Fruit fly (Drosophila melanogaster) whole organism, embryonic: ENCODE data around the gene Sec10.
A peak's percentile ranks its signal among the peaks of the same experiment; 100 is the strongest.

ENCODE experiments used
- BEAF-32 ChIP-seq: fragments of 200-800 bp; sonication (Bioruptor generic); optimal IDR thresholded peaks from 3 replicates; lab custom pipeline; 2017; ENCODE audit warnings: missing biosample characterization, missing genetic modification characterization, mild to moderate bottlenecking, moderate library complexity, missing genetic modification reagents
- CG10321 ChIP-seq: fragments of 200-800 bp; sonication (Bioruptor generic); IDR thresholded peaks from 2 replicates; pipeline ENCODE4 v1.3.6; 2022; ENCODE audit warnings: missing biosample characterization, missing genetic modification characterization
- CG10979 ChIP-seq: fragments of 200-800 bp; sonication (Bioruptor generic); optimal IDR thresholded peaks from 2 replicates; lab custom pipeline; 2018; ENCODE audit warnings: missing biosample characterization, mild to moderate bottlenecking, missing genetic modification characterization, moderate library complexity
- CG16863 ChIP-seq: fragments of 200-800 bp; sonication (Bioruptor generic); optimal IDR thresholded peaks from 3 replicates; lab custom pipeline; 2016; ENCODE audit warnings: missing biosample characterization, missing genetic modification characterization
- CG17186 ChIP-seq: fragments of 200-800 bp; sonication (Bioruptor generic); optimal IDR thresholded peaks from 3 replicates; lab custom pipeline; 2017; ENCODE audit warnings: missing biosample characterization, missing genetic modification reagents, missing genetic modification characterization
- CG17829 ChIP-seq: fragments of 200-800 bp; optimal IDR thresholded peaks from 2 replicates; lab custom pipeline; 2019; ENCODE audit warnings: missing biosample characterization, mild to moderate bottlenecking, missing genetic modification characterization, moderate library complexity
- CG18619 ChIP-seq: fragments of 200-800 bp; sonication (Bioruptor generic); optimal IDR thresholded peaks from 3 replicates; lab custom pipeline; 2017; ENCODE audit warnings: missing biosample characterization, mild to moderate bottlenecking, missing genetic modification characterization
- CG31365 ChIP-seq: fragments of 200-800 bp; sonication (Bioruptor generic); optimal IDR thresholded peaks from 2 replicates; lab custom pipeline; 2018; ENCODE audit warnings: missing biosample characterization, mild to moderate bottlenecking, missing genetic modification characterization
- CG31441 ChIP-seq: fragments of 200-800 bp; sonication (Bioruptor generic); IDR thresholded peaks from 2 replicates; pipeline ENCODE4 v1.3.6; 2022; ENCODE audit warnings: missing biosample characterization, missing genetic modification characterization
- CG3838 ChIP-seq: fragments of 200-800 bp; sonication (Bioruptor generic); optimal IDR thresholded peaks from 3 replicates; lab custom pipeline; 2016; ENCODE audit warnings: missing biosample characterization, missing genetic modification characterization
- CG4328 ChIP-seq: fragments of 200-800 bp; sonication (Bioruptor generic); optimal IDR thresholded peaks from 3 replicates; lab custom pipeline; 2017; ENCODE audit warnings: missing biosample characterization, missing genetic modification reagents, missing genetic modification characterization
- CG43689 ChIP-seq: fragments of 200-800 bp; sonication (Bioruptor generic); IDR thresholded peaks from 2 replicates; pipeline ENCODE4 v1.3.6; 2022; ENCODE audit warnings: missing biosample characterization, missing genetic modification characterization
- CG4424 ChIP-seq: fragments of 200-800 bp; sonication (Bioruptor generic); optimal IDR thresholded peaks from 3 replicates; lab custom pipeline; 2016; ENCODE audit warnings: missing biosample characterization, missing genetic modification characterization
- CG4707 ChIP-seq: fragments of 200-800 bp; sonication (Bioruptor generic); optimal IDR thresholded peaks from 2 replicates; lab custom pipeline; 2018; ENCODE audit warnings: missing biosample characterization, mild to moderate bottlenecking, missing genetic modification characterization, moderate library complexity
- CG4820 ChIP-seq: fragments of 200-800 bp; sonication (Bioruptor generic); optimal IDR thresholded peaks from 3 replicates; lab custom pipeline; 2016; ENCODE audit warnings: missing biosample characterization, missing genetic modification characterization
- CG6791 ChIP-seq: fragments of 200-800 bp; sonication (Bioruptor generic); IDR thresholded peaks from 3 replicates; pipeline ENCODE4 v1.3.6; 2022; ENCODE audit warnings: missing biosample characterization, missing genetic modification characterization; ENCODE audit not compliant: partially characterized antibody
- CG8388 ChIP-seq: fragments of 200-800 bp; sonication (Bioruptor generic); optimal IDR thresholded peaks from 2 replicates; lab custom pipeline; 2019; ENCODE audit warnings: missing biosample characterization, mild to moderate bottlenecking, missing genetic modification characterization, moderate library complexity
- CG9609 ChIP-seq: fragments of 200-800 bp; sonication (Bioruptor generic); optimal IDR thresholded peaks from 3 replicates; lab custom pipeline; 2016; ENCODE audit warnings: missing biosample characterization, missing genetic modification characterization
- CG9727 ChIP-seq: fragments of 200-800 bp; sonication (Bioruptor generic); optimal IDR thresholded peaks from 3 replicates; lab custom pipeline; 2017; ENCODE audit warnings: missing biosample characterization, mild to moderate bottlenecking, missing genetic modification characterization
- CG9932 ChIP-seq: fragments of 200-800 bp; sonication (Bioruptor generic); IDR thresholded peaks from 2 replicates; pipeline ENCODE4 v1.3.6; 2022; ENCODE audit warnings: missing biosample characterization, missing genetic modification characterization
- CHES-1-like ChIP-seq: fragments of 200-800 bp; sonication (Bioruptor generic); optimal IDR thresholded peaks from 2 replicates; lab custom pipeline; 2016; ENCODE audit warnings: missing biosample characterization, missing genetic modification characterization
- Dek ChIP-seq: fragments of 200-800 bp; sonication (Bioruptor generic); optimal IDR thresholded peaks from 3 replicates; lab custom pipeline; 2019; ENCODE audit warnings: missing biosample characterization, mild to moderate bottlenecking, missing genetic modification characterization, moderate library complexity
- Doc2 ChIP-seq: fragments of 200-800 bp; sonication (Bioruptor generic); IDR thresholded peaks from 2 replicates; pipeline ENCODE4 v1.3.6; 2022; ENCODE audit warnings: missing biosample characterization, missing genetic modification characterization
- Fer1 ChIP-seq: fragments of 200-800 bp; sonication (Bioruptor generic); optimal IDR thresholded peaks from 2 replicates; lab custom pipeline; 2017; ENCODE audit warnings: missing biosample characterization, mild to moderate bottlenecking, missing genetic modification characterization
- H15 ChIP-seq: fragments of 200-800 bp; sonication (Bioruptor generic); IDR thresholded peaks from 3 replicates; pipeline ENCODE4 v1.3.6; 2022; ENCODE audit warnings: missing biosample characterization, missing genetic modification characterization
- HLH3B ChIP-seq: fragments of 200-800 bp; sonication (Bioruptor generic); IDR thresholded peaks from 2 replicates; pipeline ENCODE4 v1.3.6; 2022; ENCODE audit warnings: missing biosample characterization, missing genetic modification characterization
- HLH4C ChIP-seq: fragments of 200-800 bp; sonication (Bioruptor generic); IDR thresholded peaks from 3 replicates; pipeline ENCODE4 v1.3.6; 2022; ENCODE audit warnings: missing biosample characterization, missing genetic modification characterization; ENCODE audit not compliant: partially characterized antibody
- Hmr ChIP-seq: fragments of 200-800 bp; sonication (Bioruptor generic); optimal IDR thresholded peaks from 3 replicates; lab custom pipeline; 2017; ENCODE audit warnings: mild to moderate bottlenecking, missing biosample characterization, missing genetic modification reagents, missing genetic modification characterization
- Med ChIP-seq: fragments of 200-800 bp; sonication (Bioruptor generic); peaks from one replicate; lab custom pipeline; 2016; ENCODE audit warnings: missing biosample characterization, missing genetic modification characterization, mild to moderate bottlenecking, inconsistent platforms, moderate library complexity
- Pdp1 ChIP-seq, 2 experiments: fragments of 200-800 bp; sonication (Bioruptor generic); optimal IDR thresholded peaks; 3 replicates each; lab custom pipeline; 2016; ENCODE audit warnings: missing biosample characterization in 2 of 2, missing genetic modification characterization in 2 of 2, mild to moderate bottlenecking in 1 of 2, moderate library complexity in 1 of 2
- Rx ChIP-seq: fragments of 200-800 bp; sonication (Bioruptor generic); IDR thresholded peaks from 2 replicates; pipeline ENCODE4 v1.3.6; 2022; ENCODE audit warnings: missing biosample characterization, missing genetic modification characterization
- Sox102F ChIP-seq: fragments of 200-800 bp; sonication (Bioruptor generic); optimal IDR thresholded peaks from 2 replicates; lab custom pipeline; 2018; ENCODE audit warnings: missing biosample characterization, mild to moderate bottlenecking, missing genetic modification characterization, moderate library complexity
- Xbp1 ChIP-seq: fragments of 200-800 bp; sonication (Bioruptor generic); optimal IDR thresholded peaks from 3 replicates; lab custom pipeline; 2016; ENCODE audit warnings: missing biosample characterization, mild to moderate bottlenecking, missing genetic modification characterization
- ap ChIP-seq: fragments of 200-800 bp; sonication (Bioruptor generic); IDR thresholded peaks from 2 replicates; pipeline ENCODE4 v1.3.6; 2022; ENCODE audit warnings: missing biosample characterization, missing genetic modification characterization
- ase ChIP-seq: fragments of 200-800 bp; sonication (Bioruptor generic); IDR thresholded peaks from 3 replicates; pipeline ENCODE4 v1.3.6; 2022; ENCODE audit warnings: missing biosample characterization, missing genetic modification characterization
- bcd ChIP-seq: fragments of 200-800 bp; sonication (Bioruptor generic); optimal IDR thresholded peaks from 2 replicates; lab custom pipeline; 2017; ENCODE audit warnings: missing biosample characterization, mild to moderate bottlenecking, missing genetic modification characterization
- cad ChIP-seq: fragments of >200 bp; optimal IDR thresholded peaks from 2 replicates; lab custom pipeline; 2017; ENCODE audit warnings: missing biosample characterization, missing genetic modification characterization
- ci ChIP-seq: fragments of 200-800 bp; sonication (Bioruptor generic); IDR thresholded peaks from 3 replicates; pipeline ENCODE4 v1.3.6; 2022; ENCODE audit warnings: missing biosample characterization, missing genetic modification characterization
- dmrt99B ChIP-seq: fragments of 200-800 bp; sonication (Bioruptor generic); optimal IDR thresholded peaks from 2 replicates; lab custom pipeline; 2018; ENCODE audit warnings: missing biosample characterization, mild to moderate bottlenecking, missing genetic modification characterization, moderate library complexity
- dysf ChIP-seq: fragments of 200-800 bp; sonication (Bioruptor generic); IDR thresholded peaks from 3 replicates; pipeline ENCODE4 v1.3.6; 2022; ENCODE audit warnings: missing biosample characterization, missing genetic modification characterization
- esg ChIP-seq: fragments of 200-800 bp; sonication (Bioruptor generic); conservative IDR thresholded peaks from 2 replicates; pipeline ENCODE4 v1.3.6; 2022; ENCODE audit warnings: missing biosample characterization, missing genetic modification characterization
- gem ChIP-seq: fragments of 200-800 bp; sonication (Bioruptor generic); optimal IDR thresholded peaks from 2 replicates; lab custom pipeline; 2019; ENCODE audit warnings: missing biosample characterization, mild to moderate bottlenecking, missing genetic modification characterization, moderate library complexity
- oc ChIP-seq: fragments of 200-800 bp; sonication (Bioruptor generic); optimal IDR thresholded peaks from 2 replicates; lab custom pipeline; 2018; ENCODE audit warnings: missing biosample characterization, mild to moderate bottlenecking, missing genetic modification characterization, moderate library complexity
- phol ChIP-seq: fragments of 200-800 bp; sonication (Bioruptor generic); optimal IDR thresholded peaks from 3 replicates; lab custom pipeline; 2018; ENCODE audit warnings: missing biosample characterization, mild to moderate bottlenecking, missing genetic modification characterization, moderate library complexity
- pnt ChIP-seq: fragments of 200-800 bp; sonication (Bioruptor generic); optimal IDR thresholded peaks from 3 replicates; lab custom pipeline; 2016; ENCODE audit warnings: missing biosample characterization, missing genetic modification characterization
- ro ChIP-seq: fragments of 200-800 bp; sonication (Bioruptor generic); IDR thresholded peaks from 2 replicates; pipeline ENCODE4 v1.3.6; 2022; ENCODE audit warnings: missing biosample characterization, missing genetic modification characterization
- row ChIP-seq: fragments of 200-800 bp; sonication (Bioruptor generic); IDR thresholded peaks from 3 replicates; pipeline ENCODE4 v1.3.6; 2022; ENCODE audit warnings: missing biosample characterization, missing genetic modification characterization
- slbo ChIP-seq: fragments of 200-800 bp; sonication (Bioruptor generic); IDR thresholded peaks from 2 replicates; pipeline ENCODE4 v1.3.6; 2022; ENCODE audit warnings: missing biosample characterization, missing genetic modification characterization
- ttk ChIP-seq: fragments of 200-800 bp; sonication (Bioruptor generic); IDR thresholded peaks from 2 replicates; pipeline ENCODE4 v2.1.2; 2022; ENCODE audit warnings: missing biosample characterization, missing genetic modification characterization
- unpg ChIP-seq: fragments of 200-800 bp; sonication (Bioruptor generic); optimal IDR thresholded peaks from 3 replicates; lab custom pipeline; 2018; ENCODE audit warnings: missing biosample characterization, mild to moderate bottlenecking, missing genetic modification characterization, moderate library complexity

Gene Sec10

dm6 chr3R:24142971-24143370, 8.3 kb downstream of the Sec10 start (continued):
- TF ChIP-seq CG8388 (peak; percentile 12), cad (GFP tag; lab: Kevin White, UChicago) (no peak), slbo (no peak), esg (GFP tag; lab: Robert Waterston, UW) (peak; percentile 31; the same call in 1 of the 2 replicates), HLH3B (GFP tag; lab: Robert Waterston, UW) (peak; percentile 32; the same call in 1 of the 2 replicates), Fer1 (GFP tag; lab: Kevin White, UChicago) (no peak), CG9609 (GFP tag; lab: Kevin White, UChicago) (peak; percentile 5), unpg (GFP tag; lab: Kevin White, UChicago) (peak; percentile 16), CG10979 (tag; lab: Kevin White, UChicago) (peak; percentile 58), bcd (GFP tag; lab: Kevin White, UChicago) (peak; percentile 26), BEAF-32 (GFP tag; lab: Kevin White, UChicago) (no peak), CG31441 (GFP tag; lab: Robert Waterston, UW) (peak; percentile 47; the same call in 1 of the 2 replicates), gem (tag; lab: Kevin White, UChicago) (peak; percentile 60), CG4424 (GFP tag; lab: Kevin White, UChicago) (peak; percentile 15), ase (0 out of 3 replicates have a peak, but pooled peaks have one; percentile 14), dysf (GFP tag; lab: Robert Waterston, UW) (peak; percentile 40; the same call in 2 of the 3 replicates), CG18619 (no peak), CG10321 (GFP tag; lab: Robert Waterston, UW) (no peak), CG4707 (GFP tag; lab: Kevin White, UChicago) (no peak), CG4328 (GFP tag; lab: Kevin White, UChicago) (no peak), HLH4C (GFP tag; lab: Robert Waterston, UW) (no peak), ro (no peak), row (GFP tag; lab: Robert Waterston, UW) (peak; percentile 52), CG3838 (GFP tag; lab: Kevin White, UChicago) (no peak), ttk (GFP tag; lab: Robert Waterston, UW) (0 out of 2 replicates have a peak, but pooled peaks have one; percentile 30), H15 (GFP tag; lab: Robert Waterston, UW) (0 out of 3 replicates have a peak, but pooled peaks have one; percentile 41), CG6791 (GFP tag; lab: Robert Waterston, UW) (no peak), CG16863 (GFP tag; lab: Kevin White, UChicago) (no peak), pnt (GFP tag; lab: Kevin White, UChicago) (peak; percentile 23), ci (GFP tag; lab: Robert Waterston, UW) (peak; percentile 63; the same call in 1 of the 3 replicates), Rx (0 out of 2 replicates have a peak, but pooled peaks have one; percentile 29), CG43689 (GFP tag; lab: Robert Waterston, UW) (no peak), phol (tag; lab: Kevin White, UChicago) (peak; percentile 40), CHES-1-like (GFP tag; lab: Kevin White, UChicago) (no peak), Pdp1 (GFP tag; optimal IDR thresholded peaks at IDR 0.05; lab: Kevin White, UChicago) (peak in 1 of 2 experiments; percentile 6), Med (GFP tag; lab: Kevin White, UChicago) (peak; percentile 71), dmrt99B (tag; lab: Kevin White, UChicago) (peak; percentile 65), CG17186 (GFP tag; lab: Kevin White, UChicago) (no peak), Doc2 (GFP tag; lab: Robert Waterston, UW) (no peak), Dek (tag; lab: Kevin White, UChicago) (no peak), CG31365 (tag; lab: Kevin White, UChicago) (no peak), ap (peak; percentile 35; the same call in 1 of the 2 replicates), CG4820 (GFP tag; lab: Kevin White, UChicago) (peak; percentile 37), CG17829 (tag; lab: Kevin White, UChicago) (peak; percentile 22), CG9932 (no peak), Sox102F (peak; percentile 55), oc (tag; lab: Kevin White, UChicago) (no peak), Hmr (GFP tag; lab: Kevin White, UChicago) (no peak), Xbp1 (GFP tag; lab: Kevin White, UChicago) (peak; percentile 24), CG9727 (GFP tag; lab: Kevin White, UChicago) (no peak)
- TF ChIP-seq, all 482 proteins: peak for 92
